Fruit fly (Drosophila melanogaster) whole organism, adult: Measurements from ENCODE around the gene CG10512.

ENCODE experiments used
- CG12768 ChIP-seq: fragments of 200-800 bp; sonication (Bioruptor generic); optimal IDR thresholded peaks from 2 replicates; lab custom pipeline; 2017; ENCODE audit warnings: missing biosample characterization, missing genetic modification characterization, mild to moderate bottlenecking, moderate library complexity, missing genetic modification reagents
- CG14711 ChIP-seq: fragments of 200-800 bp; sonication (Bioruptor generic); optimal IDR thresholded peaks from 2 replicates; lab custom pipeline; 2018; ENCODE audit warnings: missing biosample characterization, mild to moderate bottlenecking, missing genetic modification characterization, moderate library complexity
- CG5204 ChIP-seq: fragments of 200-800 bp; sonication (Bioruptor generic); optimal IDR thresholded peaks from 2 replicates; lab custom pipeline; 2016; ENCODE audit warnings: missing biosample characterization, missing genetic modification characterization
- CG7045 ChIP-seq: fragments of 200-800 bp; sonication (Bioruptor generic); optimal IDR thresholded peaks from 2 replicates; lab custom pipeline; 2017; ENCODE audit warnings: missing biosample characterization, mild to moderate bottlenecking, missing genetic modification characterization
- Hr96 ChIP-seq: fragments of 200-800 bp; sonication (Bioruptor generic); optimal IDR thresholded peaks from 2 replicates; lab custom pipeline; 2016; ENCODE audit warnings: missing biosample characterization, missing genetic modification characterization
- cnc ChIP-seq, 2 experiments: fragments of >200 bp; optimal IDR thresholded peaks; 2 replicates each; lab custom pipeline; 2017
- kay ChIP-seq: fragments of 200-800 bp; sonication (Bioruptor generic); peaks from one replicate; lab custom pipeline; 2016; ENCODE audit warnings: missing biosample characterization, missing genetic modification characterization, borderline replicate concordance
- pad ChIP-seq: fragments of 200-800 bp; sonication (Bioruptor generic); optimal IDR thresholded peaks from 3 replicates; lab custom pipeline; 2017; ENCODE audit warnings: missing biosample characterization, missing genetic modification characterization, mild to moderate bottlenecking, moderate library complexity, missing genetic modification reagents
- toe ChIP-seq: fragments of 200-800 bp; sonication (Bioruptor generic); optimal IDR thresholded peaks from 2 replicates; lab custom pipeline; 2016; ENCODE audit warnings: missing biosample characterization, missing genetic modification characterization

- TF ChIP-seq CG12768 (GFP tag; lab: Kevin White, UChicago) (no peak), kay (GFP tag; lab: Kevin White, UChicago) (no peak), Hr96 (GFP tag; lab: Kevin White, UChicago) (no peak), CG14711 (tag; lab: Kevin White, UChicago) (no peak), cnc (optimal IDR thresholded peaks at IDR 0.05; lab: Kevin White, UChicago) (no peak), CG5204 (GFP tag; lab: Kevin White, UChicago) (no peak), toe (GFP tag; lab: Kevin White, UChicago) (no peak), pad (GFP tag; lab: Kevin White, UChicago) (no peak), CG7045 (GFP tag; lab: Kevin White, UChicago) (no peak)
Observed at dm6 chr3L:21238377-21238776, 35.7 kb downstream of the CG10512 start.
